Fruit fly (Drosophila melanogaster) whole organism, pupa: ENCODE data around the gene Gdi.

ENCODE experiments used
- CG15710 ChIP-seq: fragments of 200-800 bp; sonication (Bioruptor generic); optimal IDR thresholded peaks from 2 replicates; lab custom pipeline; 2018; ENCODE audit warnings: missing biosample characterization, mild to moderate bottlenecking, missing genetic modification characterization, moderate library complexity
- CG32121 ChIP-seq: fragments of 200-800 bp; sonication (Bioruptor generic); IDR thresholded peaks from 2 replicates; pipeline ENCODE4 v1.3.6; 2022; ENCODE audit warnings: missing biosample characterization, missing genetic modification characterization
- CG34367 ChIP-seq: fragments of 200-800 bp; sonication (Bioruptor generic); optimal IDR thresholded peaks from 2 replicates; lab custom pipeline; 2018; ENCODE audit warnings: missing biosample characterization, mild to moderate bottlenecking, missing genetic modification characterization
- CG8159 ChIP-seq: fragments of 200-800 bp; sonication (Bioruptor generic); optimal IDR thresholded peaks from 3 replicates; lab custom pipeline; 2018; ENCODE audit warnings: missing biosample characterization, mild to moderate bottlenecking, missing genetic modification characterization, moderate library complexity
- CG8301 ChIP-seq: fragments of 200-800 bp; sonication (Bioruptor generic); optimal IDR thresholded peaks from 2 replicates; lab custom pipeline; 2018; ENCODE audit warnings: missing biosample characterization, mild to moderate bottlenecking, missing genetic modification characterization
- D1 ChIP-seq: fragments of 200-800 bp; sonication (Bioruptor generic); optimal IDR thresholded peaks from 2 replicates; lab custom pipeline; 2018; ENCODE audit warnings: missing biosample characterization, mild to moderate bottlenecking, missing genetic modification characterization, moderate library complexity
- EcR ChIP-seq: fragments of 200-800 bp; sonication (Bioruptor generic); optimal IDR thresholded peaks from 3 replicates; lab custom pipeline; 2019; ENCODE audit warnings: missing biosample characterization, missing genetic modification characterization, mild to moderate bottlenecking, moderate library complexity, missing genetic modification reagents
- Pif1A ChIP-seq: fragments of 200-800 bp; sonication (Bioruptor generic); optimal IDR thresholded peaks from 3 replicates; lab custom pipeline; 2016; ENCODE audit warnings: missing biosample characterization, missing genetic modification characterization
- Pif1B ChIP-seq: fragments of 200-800 bp; sonication (Bioruptor generic); optimal IDR thresholded peaks from 3 replicates; lab custom pipeline; 2016; ENCODE audit warnings: missing biosample characterization, missing genetic modification characterization
- fd96Ca ChIP-seq: fragments of 200-800 bp; sonication (Bioruptor generic); IDR thresholded peaks from 3 replicates; pipeline ENCODE4 v1.3.6; 2022; ENCODE audit warnings: missing biosample characterization, missing genetic modification characterization

DNA sequence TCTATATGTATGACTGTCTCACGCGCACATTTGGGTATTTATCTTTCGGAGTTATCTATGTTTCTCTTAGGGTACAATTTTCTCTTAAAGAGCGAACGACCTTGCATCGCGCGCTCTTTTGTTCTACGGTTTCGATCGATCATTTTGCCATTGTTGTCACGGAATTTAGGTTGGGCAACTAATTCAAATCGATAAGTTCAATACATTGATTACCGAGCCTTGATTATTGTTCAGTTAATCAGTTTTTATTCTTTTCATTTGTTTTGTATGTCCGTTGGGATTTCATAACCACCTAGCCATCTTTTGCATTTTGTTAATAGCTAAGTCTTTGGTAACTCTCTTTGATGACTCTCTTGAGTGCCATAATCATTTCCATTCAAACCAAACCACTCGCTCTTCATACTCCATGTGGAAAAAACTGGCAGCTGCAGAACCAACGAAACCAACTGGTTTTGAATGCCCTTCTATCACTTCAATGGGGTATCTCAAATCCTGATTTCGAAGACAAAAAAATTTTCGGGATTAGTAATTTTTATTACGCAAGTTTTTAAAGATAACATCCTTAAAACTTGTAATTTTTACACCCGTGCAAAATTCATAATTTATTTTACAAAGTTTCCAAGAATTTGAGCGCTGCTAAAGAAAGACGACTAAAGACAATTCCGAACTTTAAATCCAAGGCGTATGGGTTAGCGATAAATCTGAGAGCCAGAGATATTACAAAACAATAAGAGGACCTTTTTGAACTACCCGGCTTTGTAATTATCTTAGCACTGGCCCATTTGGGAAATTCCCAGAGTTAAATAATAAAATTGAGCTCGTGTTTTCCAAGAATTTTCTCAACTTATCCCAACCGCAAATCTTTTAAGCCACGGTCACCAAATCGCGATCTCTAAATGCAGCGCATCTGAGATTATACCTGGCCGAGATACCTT, 46.1 kb downstream of the Gdi start:
- TF ChIP-seq CG15710 (tag; lab: Kevin White, UChicago) (no peak), fd96Ca (GFP tag; lab: Robert Waterston, UW) (no peak), EcR (GFP tag; lab: Kevin White, UChicago) (peak; percentile 57), D1 (tag; lab: Kevin White, UChicago) (no peak), Pif1B (no peak), CG8159 (tag; lab: Kevin White, UChicago) (no peak), CG8301 (no peak), CG34367 (no peak), Pif1A (GFP tag; lab: Kevin White, UChicago) (no peak), CG32121 (no peak)
